Worm (Caenorhabditis elegans) whole organism, early embryonic: ENCODE results near the gene T10H4.4.

Experiments
- B0310.2 ChIP-seq: sonication (generic microtip); optimal IDR thresholded peaks from 2 replicates; lab custom pipeline; 2016; ENCODE audit warnings: mild to moderate bottlenecking, missing genetic modification characterization, missing compliant biosample characterization
- F13C5.2 ChIP-seq: sonication (generic microtip); optimal IDR thresholded peaks from 2 replicates; lab custom pipeline; 2017; ENCODE audit warnings: mild to moderate bottlenecking, missing genetic modification characterization, inconsistent platforms, missing compliant biosample characterization
- aly-1 ChIP-seq: sonication (generic microtip); optimal IDR thresholded peaks from 2 replicates; lab custom pipeline; 2016; ENCODE audit warnings: missing genetic modification characterization, missing compliant biosample characterization
- ama-1 ChIP-seq: fragments of 150-350 bp; optimal IDR thresholded peaks from 2 replicates; lab custom pipeline; 2014
- ceh-13 ChIP-seq: fragments of 200-800 bp; sonication (Bioruptor generic); optimal IDR thresholded peaks from 2 replicates; lab custom pipeline; 2018; ENCODE audit warnings: mild to moderate bottlenecking, missing genetic modification characterization, missing compliant biosample characterization
- ceh-36 ChIP-seq: sonication (generic microtip); optimal IDR thresholded peaks from 2 replicates; lab custom pipeline; 2016; ENCODE audit warnings: missing genetic modification characterization, inconsistent platforms, missing compliant biosample characterization
- ets-7 ChIP-seq: sonication (generic microtip); optimal IDR thresholded peaks from 2 replicates; lab custom pipeline; 2016; ENCODE audit warnings: missing genotype, missing genetic modification characterization, missing compliant biosample characterization
- flt-1 ChIP-seq: fragments of 200-800 bp; sonication (Bioruptor generic); IDR thresholded peaks from 2 replicates; pipeline ENCODE4 v1.3.6; 2022; ENCODE audit warnings: missing genetic modification characterization, missing compliant biosample characterization
- hmbx-1 ChIP-seq: sonication (generic microtip); optimal IDR thresholded peaks from 2 replicates; lab custom pipeline; 2016; ENCODE audit warnings: mild to moderate bottlenecking, missing genetic modification characterization, missing compliant biosample characterization
- hmg-4 ChIP-seq: fragments of 200-800 bp; sonication (Bioruptor generic); optimal IDR thresholded peaks from 2 replicates; lab custom pipeline; 2018; ENCODE audit warnings: mild to moderate bottlenecking, missing genetic modification characterization, missing compliant biosample characterization
- hnd-1 ChIP-seq: sonication (generic microtip); optimal IDR thresholded peaks from 2 replicates; lab custom pipeline; 2016; ENCODE audit warnings: missing genetic modification characterization, missing compliant biosample characterization
- pes-1 ChIP-seq: fragments of 200-800 bp; sonication (Bioruptor generic); IDR thresholded peaks from 2 replicates; pipeline ENCODE4 v1.3.6; 2022; ENCODE audit warnings: missing genetic modification reagents, missing genetic modification characterization, missing compliant biosample characterization
- scrt-1 ChIP-seq: fragments of 200-800 bp; sonication (Bioruptor generic); IDR thresholded peaks from 2 replicates; pipeline ENCODE4 v1.3.6; 2022; ENCODE audit warnings: missing genetic modification characterization, missing compliant biosample characterization
- sea-1 ChIP-seq: fragments of 200-800 bp; sonication (Bioruptor generic); conservative IDR thresholded peaks from 2 replicates; pipeline ENCODE4 v1.3.6; 2022; ENCODE audit warnings: missing genetic modification characterization, missing compliant biosample characterization
- tbx-11 ChIP-seq: fragments of 200-800 bp; sonication (Bioruptor generic); IDR thresholded peaks from 2 replicates; pipeline ENCODE4 v1.3.6; 2022; ENCODE audit warnings: missing genetic modification characterization, missing compliant biosample characterization
- tbx-37 ChIP-seq: fragments of 200-800 bp; sonication (Bioruptor generic); conservative IDR thresholded peaks from 2 replicates; pipeline ENCODE4 v1.3.6; 2022; ENCODE audit warnings: missing genetic modification reagents, missing genetic modification characterization, missing compliant biosample characterization
- tra-4 ChIP-seq: sonication (generic microtip); optimal IDR thresholded peaks from 2 replicates; lab custom pipeline; 2017; ENCODE audit warnings: missing genetic modification characterization, missing compliant biosample characterization

T10H4.4 gene

DNA sequence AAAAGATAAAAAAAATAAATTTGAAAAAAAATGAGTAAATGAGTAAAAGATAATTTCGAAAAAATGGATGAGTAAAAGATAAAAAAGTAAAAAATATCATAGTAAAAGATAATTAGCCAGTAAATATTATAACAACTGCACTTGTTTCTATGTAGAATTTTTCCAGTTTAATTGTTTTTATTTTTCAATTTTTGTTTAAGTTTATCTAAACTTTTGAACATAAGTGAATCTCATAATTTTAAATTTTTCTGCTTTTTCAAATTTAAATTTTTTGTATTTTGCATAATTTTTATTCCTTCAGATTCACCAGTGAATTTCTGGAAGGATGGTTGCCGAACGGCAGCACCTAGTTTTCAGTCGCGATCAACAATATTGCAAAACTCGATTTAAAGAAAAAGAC, 30.9 kb downstream of the T10H4.4 start, which contains the start of gene chil-12:
Gene chil-12, plus strand, starts transcription at position 301 of the 400 bp plus-strand sequence.
- TF ChIP-seq ama-1 (lab: Kevin White, UChicago) (no peak), F13C5.2 (tag; lab: Kevin White, UChicago) (no peak), tra-4 (tag; lab: Kevin White, UChicago) (no peak), aly-1 (tag; lab: Kevin White, UChicago) (no peak)

DNA sequence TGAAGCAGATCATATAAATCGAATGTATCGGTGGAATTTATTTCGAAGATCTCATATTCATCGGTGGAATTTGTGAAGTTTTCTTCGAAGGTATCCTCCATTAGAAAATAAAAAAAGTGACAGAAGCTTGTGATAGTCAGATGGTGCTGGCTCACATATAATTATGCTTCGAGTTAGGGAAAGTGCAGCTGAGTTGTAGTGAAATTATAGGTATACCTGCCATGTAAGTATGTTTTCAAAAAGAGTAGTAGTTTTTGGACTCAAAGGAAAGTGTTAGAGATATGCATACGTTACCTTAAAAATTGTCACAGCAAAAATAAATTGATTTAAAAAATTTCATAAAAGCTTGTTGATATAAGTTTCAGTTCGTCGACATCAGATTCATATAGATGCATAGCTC, 31.9 kb downstream of the T10H4.4 start, which contains the start of gene srw-11:
Gene srw-11, minus strand, starts transcription at position 101 of the 400 bp plus-strand sequence.
- TF ChIP-seq sea-1 (GFP tag; lab: Robert Waterston, UW) = no peak
- no peak for TF ChIP-seq hnd-1
- no peak for TF ChIP-seq pes-1

DNA sequence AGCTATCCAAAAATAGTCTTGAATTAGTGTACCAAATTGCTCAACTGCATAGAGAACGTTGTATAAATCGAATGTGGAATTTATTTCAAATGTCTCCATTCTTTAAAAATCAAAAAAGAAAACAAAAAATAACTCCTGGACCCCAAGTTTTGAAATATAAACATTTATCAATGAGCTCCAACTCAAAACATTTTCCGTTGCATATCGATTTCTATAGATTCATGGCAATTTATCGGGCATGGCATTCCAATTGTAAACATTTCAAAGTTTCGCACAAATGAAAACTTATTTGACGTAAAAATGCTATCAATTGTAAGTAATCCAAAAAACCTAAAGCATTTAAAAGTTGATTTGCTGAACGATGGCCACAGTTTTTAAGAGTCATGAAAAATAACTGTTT, 33.6 kb downstream of the T10H4.4 start, which contains the start of gene srw-12:
Gene srw-12, minus strand, starts transcription at position 101 of the 400 bp plus-strand sequence.
- TF ChIP-seq ceh-36 (tag; lab: Kevin White, UChicago) (no peak), aly-1 (tag; lab: Kevin White, UChicago) (no peak), sea-1 (GFP tag; lab: Robert Waterston, UW) (no peak), hnd-1 (no peak), tbx-11 (no peak), ets-7 (tag; lab: Kevin White, UChicago) (no peak), F13C5.2 (tag; lab: Kevin White, UChicago) (no peak), hmbx-1 (tag; lab: Kevin White, UChicago) (no peak), B0310.2 (tag; lab: Kevin White, UChicago) (no peak), ceh-13 (GFP tag; lab: Kevin White, UChicago) (no peak), tra-4 (tag; lab: Kevin White, UChicago) (no peak), tbx-37 (no peak), ama-1 (lab: Kevin White, UChicago) (no peak), pes-1 (no peak), scrt-1 (GFP tag; lab: Robert Waterston, UW) (no peak), hmg-4 (GFP tag; lab: Kevin White, UChicago) (no peak), flt-1 (GFP tag; lab: Robert Waterston, UW) (no peak)

DNA sequence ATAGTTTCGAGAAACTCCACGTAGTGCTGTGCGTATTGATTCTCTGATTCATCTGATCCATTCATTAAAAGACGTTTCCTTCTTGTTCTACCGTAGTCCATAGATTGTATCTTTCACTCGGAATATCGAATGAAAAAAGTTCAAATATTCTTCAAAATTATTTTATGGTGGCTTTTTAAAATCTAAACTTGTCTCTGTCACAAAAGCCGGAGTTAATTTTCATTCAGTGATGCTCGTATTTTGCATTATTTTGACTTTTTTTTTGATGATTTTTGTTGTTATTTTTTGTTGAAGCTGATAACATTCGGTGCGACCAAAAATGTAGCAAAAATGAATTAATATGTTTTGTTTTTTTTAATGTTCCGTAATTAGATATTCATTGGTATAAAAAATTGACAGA, 36.5 kb downstream of the T10H4.4 start, which contains the start of gene nhr-164:
Gene nhr-164, minus strand, starts transcription at position 101 of the 400 bp plus-strand sequence.
- no peak for TF ChIP-seq ceh-36 (tag; lab: Kevin White, UChicago)
- TF ChIP-seq tbx-37 = no peak
- no peak for TF ChIP-seq scrt-1 (GFP tag; lab: Robert Waterston, UW)
- no peak for TF ChIP-seq tra-4 (tag; lab: Kevin White, UChicago)
- TF ChIP-seq pes-1 = no peak
- TF ChIP-seq hnd-1 = no peak
- no peak for TF ChIP-seq F13C5.2 (tag; lab: Kevin White, UChicago)
- TF ChIP-seq tbx-11 = no peak
- TF ChIP-seq B0310.2 (tag; lab: Kevin White, UChicago) = no peak
- no peak for TF ChIP-seq ceh-13 (GFP tag; lab: Kevin White, UChicago)
- no peak for TF ChIP-seq hmbx-1 (tag; lab: Kevin White, UChicago)
- TF ChIP-seq hmg-4 (GFP tag; lab: Kevin White, UChicago) = no peak
- no peak for TF ChIP-seq sea-1 (GFP tag; lab: Robert Waterston, UW)
- TF ChIP-seq aly-1 (tag; lab: Kevin White, UChicago) = no peak
- TF ChIP-seq ets-7 (tag; lab: Kevin White, UChicago) = no peak
- no peak for TF ChIP-seq flt-1 (GFP tag; lab: Robert Waterston, UW)
- TF ChIP-seq ama-1 (lab: Kevin White, UChicago) = no peak

DNA sequence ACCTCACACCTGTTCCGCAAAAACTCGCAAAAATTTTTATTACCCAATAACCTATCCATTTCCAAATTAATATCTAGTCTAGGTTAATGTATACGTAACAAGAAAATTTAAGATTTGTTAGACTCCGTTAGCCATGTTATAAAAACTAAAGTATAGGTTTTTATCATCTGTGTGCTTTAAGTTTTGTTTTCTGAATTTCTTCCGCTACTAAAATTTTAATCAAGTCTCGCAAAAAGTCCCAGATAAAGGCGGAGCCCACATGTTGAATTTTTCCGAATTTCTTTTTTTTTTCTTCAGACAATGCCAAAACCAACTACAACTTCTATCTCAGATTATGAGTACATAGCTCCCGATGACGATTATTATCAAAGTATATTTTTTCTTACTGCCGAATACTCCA, 40.0 kb downstream of the T10H4.4 start, which contains the start of gene srw-13:
Gene srw-13, plus strand, starts transcription at position 301 of the 400 bp plus-strand sequence.
- no peak for TF ChIP-seq sea-1 (GFP tag; lab: Robert Waterston, UW)
- TF ChIP-seq F13C5.2 (tag; lab: Kevin White, UChicago) = no peak
- TF ChIP-seq ets-7 (tag; lab: Kevin White, UChicago) = no peak
- no peak for TF ChIP-seq tbx-37
- no peak for TF ChIP-seq B0310.2 (tag; lab: Kevin White, UChicago)
- TF ChIP-seq pes-1 = no peak

DNA sequence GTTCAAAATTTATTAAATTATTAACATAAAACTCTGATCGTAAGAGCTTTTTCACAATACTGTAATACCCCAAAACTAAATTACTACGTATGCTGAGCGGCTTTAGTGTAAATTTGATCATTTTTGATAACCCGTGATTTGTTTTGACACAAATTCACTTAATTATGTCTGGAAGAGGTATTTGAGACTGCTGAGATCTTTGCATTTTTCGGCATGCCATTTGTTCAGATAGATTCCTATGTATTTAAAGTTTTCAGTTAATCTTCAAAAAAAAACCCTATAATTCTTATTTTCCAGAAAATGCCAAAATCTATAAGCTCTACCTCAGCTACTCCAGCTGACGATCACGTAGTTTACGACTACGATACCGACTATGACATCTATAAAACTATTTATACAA, 41.9 kb downstream of the T10H4.4 start, which contains the start of gene srw-15:
Gene srw-15, plus strand, starts transcription at position 301 of the 400 bp plus-strand sequence.
- no peak for TF ChIP-seq flt-1 (GFP tag; lab: Robert Waterston, UW)
- TF ChIP-seq ceh-36 (tag; lab: Kevin White, UChicago) = no peak
- TF ChIP-seq ama-1 (lab: Kevin White, UChicago) = no peak
- no peak for TF ChIP-seq hnd-1
- TF ChIP-seq aly-1 (tag; lab: Kevin White, UChicago) = no peak
- TF ChIP-seq F13C5.2 (tag; lab: Kevin White, UChicago) = no peak
- TF ChIP-seq pes-1 = no peak
- TF ChIP-seq ceh-13 (GFP tag; lab: Kevin White, UChicago) = no peak
- TF ChIP-seq tbx-37 = no peak
- no peak for TF ChIP-seq scrt-1 (GFP tag; lab: Robert Waterston, UW)
- no peak for TF ChIP-seq hmg-4 (GFP tag; lab: Kevin White, UChicago)
- no peak for TF ChIP-seq sea-1 (GFP tag; lab: Robert Waterston, UW)
- no peak for TF ChIP-seq B0310.2 (tag; lab: Kevin White, UChicago)
- TF ChIP-seq hmbx-1 (tag; lab: Kevin White, UChicago) = no peak
- TF ChIP-seq ets-7 (tag; lab: Kevin White, UChicago) = no peak
- no peak for TF ChIP-seq tra-4 (tag; lab: Kevin White, UChicago)
- TF ChIP-seq tbx-11 = no peak

DNA sequence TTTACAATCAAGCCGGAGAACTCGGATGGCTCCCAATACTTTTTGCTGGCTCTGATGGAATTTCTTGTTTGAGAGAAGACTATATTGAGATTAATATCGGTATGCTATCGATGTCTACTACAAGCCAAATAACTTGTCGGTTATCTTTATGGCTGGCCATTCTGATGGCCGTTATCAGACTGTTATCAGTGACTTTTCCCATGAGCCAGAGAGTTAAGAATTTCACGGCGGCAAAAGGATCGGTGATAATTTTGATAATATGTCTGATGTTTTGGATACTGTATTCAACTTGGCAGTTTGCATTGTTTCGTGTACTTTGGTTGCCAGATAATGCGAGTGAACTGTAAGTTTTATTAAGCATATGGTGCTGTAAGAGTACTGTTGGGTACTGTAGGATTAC, 46.0 kb downstream of the T10H4.4 start:
- TF ChIP-seq aly-1 (tag; lab: Kevin White, UChicago) = no peak
- TF ChIP-seq hmg-4 (GFP tag; lab: Kevin White, UChicago) = no peak
- no peak for TF ChIP-seq ets-7 (tag; lab: Kevin White, UChicago)
- TF ChIP-seq tbx-37 = no peak
- no peak for TF ChIP-seq pes-1
- no peak for TF ChIP-seq B0310.2 (tag; lab: Kevin White, UChicago)
- no peak for TF ChIP-seq ceh-13 (GFP tag; lab: Kevin White, UChicago)
- TF ChIP-seq flt-1 (GFP tag; lab: Robert Waterston, UW) = no peak
- TF ChIP-seq hnd-1 = no peak
- no peak for TF ChIP-seq tbx-11
- TF ChIP-seq hmbx-1 (tag; lab: Kevin White, UChicago) = no peak
- TF ChIP-seq ama-1 (lab: Kevin White, UChicago) = no peak
- no peak for TF ChIP-seq ceh-36 (tag; lab: Kevin White, UChicago)
- TF ChIP-seq F13C5.2 (tag; lab: Kevin White, UChicago) = no peak
